Fruit fly (Drosophila melanogaster) whole organism, embryonic: Measurements from ENCODE around the gene Pp2A-29B.

Experiments
- Awh ChIP-seq: fragments of 200-800 bp; sonication (Bioruptor generic); IDR thresholded peaks from 2 replicates; pipeline ENCODE4, ENCODE4 v1.3.6; 2022; ENCODE audit warnings: missing biosample characterization, missing genetic modification characterization
- B-H2 ChIP-seq: fragments of 200-800 bp; sonication (Bioruptor generic); optimal IDR thresholded peaks from 2 replicates; lab custom pipeline; 2018; ENCODE audit warnings: missing biosample characterization, mild to moderate bottlenecking, missing genetic modification characterization
- CG10147 ChIP-seq: fragments of 200-800 bp; sonication (Bioruptor generic); optimal IDR thresholded peaks from 2 replicates; lab custom pipeline; 2019; ENCODE audit warnings: missing biosample characterization, mild to moderate bottlenecking, missing genetic modification characterization, moderate library complexity
- CG10267 ChIP-seq: fragments of 200-800 bp; sonication (Bioruptor generic); optimal IDR thresholded peaks from 2 replicates; lab custom pipeline; 2018; ENCODE audit warnings: missing biosample characterization, mild to moderate bottlenecking, missing genetic modification characterization, moderate library complexity
- CG11093 ChIP-seq: fragments of 200-800 bp; sonication (Bioruptor generic); IDR thresholded peaks from 3 replicates; pipeline ENCODE4 v1.3.6; 2022; ENCODE audit warnings: missing biosample characterization, missing genetic modification characterization
- CG12155 ChIP-seq: fragments of 200-800 bp; sonication (Bioruptor generic); optimal IDR thresholded peaks from 3 replicates; lab custom pipeline; 2016; ENCODE audit warnings: missing biosample characterization, missing genetic modification characterization
- CG13424 ChIP-seq: fragments of 200-800 bp; sonication (Bioruptor generic); optimal IDR thresholded peaks from 2 replicates; lab custom pipeline; 2019; ENCODE audit warnings: missing biosample characterization, mild to moderate bottlenecking, missing genetic modification characterization, moderate library complexity
- CG17328 ChIP-seq: fragments of 200-800 bp; sonication (Bioruptor generic); IDR thresholded peaks from 2 replicates; pipeline ENCODE4 v1.3.6; 2022; ENCODE audit warnings: missing biosample characterization, missing genetic modification characterization
- CG17568 ChIP-seq: fragments of 200-800 bp; sonication (Bioruptor generic); optimal IDR thresholded peaks from 2 replicates; lab custom pipeline; 2018; ENCODE audit warnings: missing biosample characterization, mild to moderate bottlenecking, missing genetic modification characterization, moderate library complexity
- CG2116 ChIP-seq: fragments of 200-800 bp; sonication (Bioruptor generic); optimal IDR thresholded peaks from 3 replicates; lab custom pipeline; 2018; ENCODE audit warnings: missing biosample characterization, mild to moderate bottlenecking, missing genetic modification characterization
- CG2202 ChIP-seq: fragments of 200-800 bp; sonication (Bioruptor generic); optimal IDR thresholded peaks from 2 replicates; lab custom pipeline; 2018; ENCODE audit warnings: missing biosample characterization, mild to moderate bottlenecking, missing genetic modification characterization
- CG30020 ChIP-seq: fragments of 200-800 bp; optimal IDR thresholded peaks from 2 replicates; lab custom pipeline; 2019; ENCODE audit warnings: missing biosample characterization, mild to moderate bottlenecking, missing genetic modification characterization, moderate library complexity
- CG30431 ChIP-seq: fragments of 200-800 bp; sonication (Bioruptor generic); optimal IDR thresholded peaks from 2 replicates; lab custom pipeline; 2017; ENCODE audit warnings: missing biosample characterization, missing genetic modification characterization
- CG3995 ChIP-seq: fragments of 200-800 bp; sonication (Bioruptor generic); optimal IDR thresholded peaks from 3 replicates; lab custom pipeline; 2016; ENCODE audit warnings: missing biosample characterization, missing genetic modification characterization
- CG4424 ChIP-seq: fragments of 200-800 bp; sonication (Bioruptor generic); optimal IDR thresholded peaks from 3 replicates; lab custom pipeline; 2016; ENCODE audit warnings: missing biosample characterization, missing genetic modification characterization
- CG4707 ChIP-seq: fragments of 200-800 bp; sonication (Bioruptor generic); optimal IDR thresholded peaks from 2 replicates; lab custom pipeline; 2018; ENCODE audit warnings: missing biosample characterization, mild to moderate bottlenecking, missing genetic modification characterization, moderate library complexity
- CG6854 ChIP-seq: fragments of 200-800 bp; sonication (Bioruptor generic); optimal IDR thresholded peaks from 3 replicates; lab custom pipeline; 2017; ENCODE audit warnings: missing biosample characterization, mild to moderate bottlenecking, missing genetic modification characterization
- CG7556 ChIP-seq: fragments of 200-800 bp; sonication (Bioruptor generic); optimal IDR thresholded peaks from 2 replicates; lab custom pipeline; 2017; ENCODE audit warnings: missing biosample characterization, mild to moderate bottlenecking, missing genetic modification characterization
- CG9797 ChIP-seq: fragments of 200-800 bp; sonication (Bioruptor generic); optimal IDR thresholded peaks from 3 replicates; lab custom pipeline; 2018; ENCODE audit warnings: missing biosample characterization, mild to moderate bottlenecking, missing genetic modification characterization
- CrebB ChIP-seq: fragments of 200-800 bp; sonication (Bioruptor generic); optimal IDR thresholded peaks from 3 replicates; lab custom pipeline; 2018; ENCODE audit warnings: missing biosample characterization, mild to moderate bottlenecking, missing genetic modification characterization
- Dll ChIP-seq: fragments of 200-800 bp; sonication (Bioruptor generic); IDR thresholded peaks from 4 replicates; pipeline ENCODE4 v1.3.6; 2022; ENCODE audit warnings: missing biosample characterization, missing genetic modification characterization; ENCODE audit not compliant: partially characterized antibody
- Drgx ChIP-seq: fragments of 200-800 bp; sonication (Bioruptor generic); IDR thresholded peaks from 2 replicates; pipeline ENCODE4 v1.3.6; 2022; ENCODE audit warnings: missing biosample characterization, missing genetic modification characterization
- Ets97D ChIP-seq: fragments of 200-800 bp; sonication (Bioruptor generic); optimal IDR thresholded peaks from 3 replicates; lab custom pipeline; 2016; ENCODE audit warnings: missing biosample characterization, missing genetic modification characterization
- Hmr ChIP-seq: fragments of 200-800 bp; sonication (Bioruptor generic); optimal IDR thresholded peaks from 3 replicates; lab custom pipeline; 2017; ENCODE audit warnings: mild to moderate bottlenecking, missing biosample characterization, missing genetic modification reagents, missing genetic modification characterization
- Hmx ChIP-seq: fragments of 200-800 bp; sonication (Bioruptor generic); optimal IDR thresholded peaks from 2 replicates; lab custom pipeline; 2016; ENCODE audit warnings: missing biosample characterization, missing genetic modification characterization
- Hsf ChIP-seq: fragments of 200-800 bp; sonication (Bioruptor generic); optimal IDR thresholded peaks from 3 replicates; lab custom pipeline; 2016; ENCODE audit warnings: missing biosample characterization, missing genetic modification characterization
- Mad ChIP-seq: fragments of 200-800 bp; sonication (Bioruptor generic); optimal IDR thresholded peaks from 2 replicates; lab custom pipeline; 2016; ENCODE audit warnings: missing biosample characterization, missing genetic modification characterization
- Meics ChIP-seq: fragments of 200-800 bp; sonication (Bioruptor generic); optimal IDR thresholded peaks from 2 replicates; lab custom pipeline; 2017; ENCODE audit warnings: missing biosample characterization, mild to moderate bottlenecking, missing genetic modification characterization
- Neu2 ChIP-seq: fragments of 200-800 bp; sonication (Bioruptor generic); optimal IDR thresholded peaks from 3 replicates; lab custom pipeline; 2016; ENCODE audit warnings: missing biosample characterization, missing genetic modification characterization, borderline replicate concordance
- Nf-YB ChIP-seq: fragments of 200-800 bp; sonication (Bioruptor generic); optimal IDR thresholded peaks from 3 replicates; lab custom pipeline; 2019; ENCODE audit warnings: missing biosample characterization, mild to moderate bottlenecking, missing genetic modification characterization, moderate library complexity
- TFAM ChIP-seq: fragments of 200-800 bp; sonication (Bioruptor generic); optimal IDR thresholded peaks from 2 replicates; lab custom pipeline; 2017; ENCODE audit warnings: missing biosample characterization, missing genetic modification characterization, inconsistent platforms
- ab ChIP-seq: fragments of 200-800 bp; sonication (Bioruptor generic); optimal IDR thresholded peaks from 2 replicates; lab custom pipeline; 2016; ENCODE audit warnings: missing biosample characterization, missing genetic modification characterization
- bab2 ChIP-seq: fragments of 200-800 bp; sonication (Bioruptor generic); optimal IDR thresholded peaks from 2 replicates; lab custom pipeline; 2016; ENCODE audit warnings: missing biosample characterization, missing genetic modification characterization
- bigmax ChIP-seq: fragments of 200-800 bp; sonication (Bioruptor generic); optimal IDR thresholded peaks from 2 replicates; lab custom pipeline; 2018; ENCODE audit warnings: missing biosample characterization, mild to moderate bottlenecking, missing genetic modification characterization
- dan ChIP-seq: fragments of 200-800 bp; sonication (Bioruptor generic); IDR thresholded peaks from 2 replicates; pipeline ENCODE4 v1.3.6; 2022; ENCODE audit warnings: missing biosample characterization, missing genetic modification characterization
- dm ChIP-seq: fragments of 200-800 bp; sonication (Bioruptor generic); optimal IDR thresholded peaks from 3 replicates; lab custom pipeline; 2016; ENCODE audit warnings: missing biosample characterization, missing genetic modification characterization
- dpn ChIP-seq, 2 experiments: fragments of 200-800 bp; sonication (Bioruptor generic); optimal IDR thresholded peaks; 3 replicates each; lab custom pipeline; 2016; ENCODE audit warnings: missing biosample characterization in 2 of 2, missing genetic modification characterization in 2 of 2
- eve ChIP-seq, 2 experiments: fragments of >200 bp; optimal IDR thresholded peaks; 2 replicates each; lab custom pipeline; 2017; ENCODE audit warnings: missing biosample characterization in 2 of 2, missing genetic modification characterization in 2 of 2
- fru ChIP-seq: fragments of >200 bp; optimal IDR thresholded peaks from 2 replicates; lab custom pipeline; 2017
- grn ChIP-seq: fragments of 200-800 bp; sonication (Bioruptor generic); optimal IDR thresholded peaks from 3 replicates; lab custom pipeline; 2017; ENCODE audit warnings: missing biosample characterization, missing genetic modification characterization
- h ChIP-seq: fragments of >200 bp; optimal IDR thresholded peaks from 2 replicates; lab custom pipeline; 2017
- jigr1 ChIP-seq: fragments of 200-800 bp; sonication (Bioruptor generic); IDR thresholded peaks from 3 replicates; pipeline ENCODE4 v1.3.6; 2022; ENCODE audit warnings: missing biosample characterization, missing genetic modification characterization
- lilli ChIP-seq: fragments of 200-800 bp; sonication (Bioruptor generic); optimal IDR thresholded peaks from 3 replicates; lab custom pipeline; 2016; ENCODE audit warnings: missing biosample characterization, missing genetic modification characterization
- peb ChIP-seq: fragments of 200-800 bp; sonication (Bioruptor generic); IDR thresholded peaks from 2 replicates; pipeline ENCODE4 v1.3.6; 2022; ENCODE audit warnings: missing biosample characterization, missing genetic modification characterization
- pum ChIP-seq: fragments of 200-800 bp; sonication (Bioruptor generic); optimal IDR thresholded peaks from 2 replicates; lab custom pipeline; 2016; ENCODE audit warnings: missing biosample characterization, missing genetic modification characterization
- schlank ChIP-seq: fragments of 200-800 bp; sonication (Bioruptor generic); optimal IDR thresholded peaks from 2 replicates; lab custom pipeline; 2018; ENCODE audit warnings: missing biosample characterization, mild to moderate bottlenecking, missing genetic modification characterization
- sisA ChIP-seq: fragments of 200-800 bp; sonication (Bioruptor generic); IDR thresholded peaks from 2 replicates; pipeline ENCODE4 v1.3.6; 2022; ENCODE audit warnings: missing biosample characterization, missing genetic modification characterization
- toy ChIP-seq: fragments of 200-800 bp; sonication (Bioruptor generic); IDR thresholded peaks from 2 replicates; pipeline ENCODE4 v1.3.6; 2022; ENCODE audit warnings: missing biosample characterization, missing genetic modification characterization
- unc-4 ChIP-seq: fragments of 200-800 bp; sonication (Bioruptor generic); IDR thresholded peaks from 2 replicates; pipeline ENCODE4 v1.3.6; 2022; ENCODE audit warnings: missing biosample characterization, missing genetic modification characterization; ENCODE audit not compliant: partially characterized antibody
- vnd ChIP-seq: fragments of 200-800 bp; sonication (Bioruptor generic); IDR thresholded peaks from 3 replicates; pipeline ENCODE4 v1.3.6; 2022; ENCODE audit warnings: missing biosample characterization, missing genetic modification characterization; ENCODE audit not compliant: partially characterized antibody
- zfh2 ChIP-seq: fragments of 200-800 bp; sonication (Bioruptor generic); optimal IDR thresholded peaks from 2 replicates; lab custom pipeline; 2016; ENCODE audit warnings: missing biosample characterization, missing genetic modification characterization

Gene Pp2A-29B

DNA sequence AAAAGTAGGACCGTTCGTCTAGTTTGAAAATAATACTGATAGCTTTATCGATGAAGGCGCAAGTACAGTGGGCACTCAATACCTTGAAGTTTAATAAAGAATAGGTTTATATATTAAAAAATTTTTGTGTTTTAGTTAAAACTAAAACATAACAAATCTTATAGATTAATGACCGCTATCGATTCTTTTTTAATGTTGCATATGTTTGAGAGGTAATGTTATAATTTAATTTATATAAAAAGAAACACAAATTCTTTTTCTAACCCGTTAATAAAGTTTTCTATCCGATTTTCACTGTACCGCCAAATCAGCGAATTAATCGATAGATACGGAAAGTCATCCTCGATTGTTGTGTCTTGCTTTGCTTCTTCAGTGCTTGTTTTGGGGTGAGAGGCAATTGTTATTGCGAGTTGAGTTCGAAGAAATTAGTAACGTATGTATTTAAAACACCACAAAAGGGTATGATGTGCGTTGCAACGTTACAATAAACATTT lies 18.3 kb downstream of the Pp2A-29B start, which contains the start of the genes Dad1 and CG13384 (continued):
- no peak for TF ChIP-seq fru (lab: Kevin White, UChicago)
- TF ChIP-seq CG9797: peak; percentile 69
- no peak for TF ChIP-seq eve (GFP tag; optimal IDR thresholded peaks at IDR 0.05; lab: Kevin White, UChicago)
- peak; percentile 92 for TF ChIP-seq CG4424
- peak; percentile 95 for TF ChIP-seq Meics (GFP tag; lab: Kevin White, UChicago)
- peak; percentile 88 for TF ChIP-seq sisA (GFP tag; lab: Robert Waterston, UW)
- TF ChIP-seq CG10267 (tag; lab: Kevin White, UChicago): peak; percentile 92
- TF ChIP-seq pum: peak; percentile 48
- TF ChIP-seq dan (GFP tag; lab: Robert Waterston, UW): peak; percentile 63
- peak; percentile 91 for TF ChIP-seq CG2116
- TF ChIP-seq Dll (GFP tag; lab: Robert Waterston, UW): peak; percentile 68; the same call in 3 of the 4 replicates
- TF ChIP-seq lilli (GFP tag; lab: Kevin White, UChicago): peak; percentile 91
- TF ChIP-seq ab (GFP tag; lab: Kevin White, UChicago): peak; percentile 20
- TF ChIP-seq TFAM (GFP tag; lab: Kevin White, UChicago): no peak
- peak; percentile 96 for TF ChIP-seq CG13424 (tag; lab: Kevin White, UChicago)
- peak; percentile 94 for TF ChIP-seq CG10147 (GFP tag; lab: Kevin White, UChicago)
- peak; percentile 68 for TF ChIP-seq Awh
- TF ChIP-seq Nf-YB (GFP tag; lab: Kevin White, UChicago): peak; percentile 81
- peak; percentile 90 for TF ChIP-seq CG12155 (GFP tag; lab: Kevin White, UChicago)
- peak; percentile 62 to 93 for TF ChIP-seq dpn (GFP tag; optimal IDR thresholded peaks at IDR 0.05; lab: Kevin White, UChicago)
- peak; percentile 94 for TF ChIP-seq CG7556
- TF ChIP-seq Hsf: peak; percentile 90
- TF ChIP-seq Hmx (GFP tag; lab: Kevin White, UChicago): peak; percentile 63
- peak; percentile 46 for TF ChIP-seq grn
- TF ChIP-seq Neu2 (GFP tag; lab: Kevin White, UChicago): no peak
- 0 out of 2 replicates have a peak, but pooled peaks have one; percentile 51 for TF ChIP-seq unc-4 (GFP tag; lab: Robert Waterston, UW)
- TF ChIP-seq vnd (GFP tag; lab: Robert Waterston, UW): no peak
- peak; percentile 87 for TF ChIP-seq CG17328
- peak; percentile 85 for TF ChIP-seq peb
- TF ChIP-seq CG2202 (tag; lab: Kevin White, UChicago): peak; percentile 81
- TF ChIP-seq CG3995: peak; percentile 43
- peak; percentile 94 for TF ChIP-seq Hmr
- TF ChIP-seq schlank (tag; lab: Kevin White, UChicago): peak; percentile 72
- TF ChIP-seq h (lab: Kevin White, UChicago): no peak
- TF ChIP-seq CG6854 (GFP tag; lab: Kevin White, UChicago): peak; percentile 88
- peak; percentile 96 for TF ChIP-seq B-H2
- peak; percentile 88 for TF ChIP-seq CG30020 (tag; lab: Kevin White, UChicago)
- TF ChIP-seq jigr1 (GFP tag; lab: Robert Waterston, UW): peak; percentile 73; the same call in 2 of the 3 replicates
- TF ChIP-seq Mad (GFP tag; lab: Kevin White, UChicago): peak; percentile 67
- peak; percentile 63 for TF ChIP-seq zfh2 (GFP tag; lab: Kevin White, UChicago)
- TF ChIP-seq Ets97D (GFP tag; lab: Kevin White, UChicago): peak; percentile 55
- peak; percentile 24 for TF ChIP-seq CG4707 (GFP tag; lab: Kevin White, UChicago)
- peak; percentile 63 for TF ChIP-seq bab2 (GFP tag; lab: Kevin White, UChicago)
- TF ChIP-seq dm (GFP tag; lab: Kevin White, UChicago): peak; percentile 36
- peak; percentile 85 for TF ChIP-seq Drgx (GFP tag; lab: Robert Waterston, UW)
- TF ChIP-seq CG11093: peak; percentile 85
- peak; percentile 76 for TF ChIP-seq CG17568
- TF ChIP-seq CrebB (tag; lab: Kevin White, UChicago): peak; percentile 83
- peak; percentile 81 for TF ChIP-seq toy (GFP tag; lab: Robert Waterston, UW)
- peak; percentile 69 for TF ChIP-seq CG30431 (GFP tag; lab: Kevin White, UChicago)
- no peak for TF ChIP-seq bigmax (GFP tag; lab: Kevin White, UChicago)
